Worm (Caenorhabditis elegans) whole organism, L2 larva: Measurements from ENCODE around the gene mrpl-2.

ENCODE experiments used
- ceh-82 ChIP-seq: fragments of 150-350 bp; optimal IDR thresholded peaks from 2 replicates; lab custom pipeline; 2014; ENCODE audit warnings: missing biosample characterization, missing genetic modification characterization
- fos-1 ChIP-seq: fragments of 150-350 bp; optimal IDR thresholded peaks from 2 replicates; lab custom pipeline; 2014; ENCODE audit warnings: missing biosample characterization, missing genetic modification characterization
- lsy-2 ChIP-seq, 2 experiments: fragments of 150-350 bp in 1 of 2; sonication (generic microtip) in 1 of 2; optimal IDR thresholded peaks; 2 replicates each; lab custom pipeline; 2014 to 2017; ENCODE audit warnings: missing biosample characterization in 2 of 2, missing genetic modification characterization in 2 of 2
- mdl-1 ChIP-seq, 2 experiments: fragments of 150-350 bp in 1 of 2; sonication (generic microtip) in 1 of 2; optimal IDR thresholded peaks; 2 replicates each; lab custom pipeline; 2017; ENCODE audit warnings: missing biosample characterization in 2 of 2, missing genetic modification characterization in 2 of 2
- peb-1 ChIP-seq: fragments of 150-350 bp; optimal IDR thresholded peaks from 2 replicates; lab custom pipeline; 2014; ENCODE audit warnings: missing biosample characterization, missing genetic modification characterization
- snpc-4 ChIP-seq: fragments of 150-350 bp; optimal IDR thresholded peaks from 2 replicates; lab custom pipeline; 2014; ENCODE audit warnings: missing biosample characterization, missing genetic modification characterization
- unc-39 ChIP-seq: fragments of 150-350 bp; optimal IDR thresholded peaks from 2 replicates; lab custom pipeline; 2014; ENCODE audit warnings: missing biosample characterization, missing genetic modification characterization

- TF ChIP-seq lsy-2 (tag; optimal IDR thresholded peaks at IDR 0.05; lab: Kevin White, UChicago): no peak
- TF ChIP-seq fos-1 (tag; lab: Kevin White, UChicago): no peak
- TF ChIP-seq peb-1 (tag; lab: Kevin White, UChicago): no peak
- no peak for TF ChIP-seq unc-39
- TF ChIP-seq snpc-4: no peak
- TF ChIP-seq mdl-1 (tag; optimal IDR thresholded peaks at IDR 0.05; lab: Kevin White, UChicago): no peak
- TF ChIP-seq ceh-82: no peak
Measured at ce11 chrIV:741831-742230, 31.2 kb upstream of the mrpl-2 start.
